Worm (Caenorhabditis elegans) whole organism, early embryonic: ENCODE measurements around the gene C46E10.3.

Experiments used
- ama-1 ChIP-seq: fragments of 150-350 bp; optimal IDR thresholded peaks from 2 replicates; lab custom pipeline; 2014
- ceh-13 ChIP-seq: fragments of 200-800 bp; sonication (Bioruptor generic); optimal IDR thresholded peaks from 2 replicates; lab custom pipeline; 2018; ENCODE audit warnings: mild to moderate bottlenecking, missing genetic modification characterization, missing compliant biosample characterization
- flt-1 ChIP-seq: fragments of 200-800 bp; sonication (Bioruptor generic); IDR thresholded peaks from 2 replicates; pipeline ENCODE4 v1.3.6; 2022; ENCODE audit warnings: missing genetic modification characterization, missing compliant biosample characterization
- hmbx-1 ChIP-seq: sonication (generic microtip); optimal IDR thresholded peaks from 2 replicates; lab custom pipeline; 2016; ENCODE audit warnings: mild to moderate bottlenecking, missing genetic modification characterization, missing compliant biosample characterization
- hmg-4 ChIP-seq: fragments of 200-800 bp; sonication (Bioruptor generic); optimal IDR thresholded peaks from 2 replicates; lab custom pipeline; 2018; ENCODE audit warnings: mild to moderate bottlenecking, missing genetic modification characterization, missing compliant biosample characterization

ce11 chrII:3752184-3752583, 31.1 kb downstream of the C46E10.3 start, which contains the start of gene sdz-11:
- TF ChIP-seq ama-1 (no peak), hmg-4 (no peak), flt-1 (no peak), ceh-13 (no peak), hmbx-1 (tag; lab: Kevin White, UChicago) (no peak)
